Fruit fly (Drosophila melanogaster): ENCODE results near the gene emei.

Gene emei

DNA sequence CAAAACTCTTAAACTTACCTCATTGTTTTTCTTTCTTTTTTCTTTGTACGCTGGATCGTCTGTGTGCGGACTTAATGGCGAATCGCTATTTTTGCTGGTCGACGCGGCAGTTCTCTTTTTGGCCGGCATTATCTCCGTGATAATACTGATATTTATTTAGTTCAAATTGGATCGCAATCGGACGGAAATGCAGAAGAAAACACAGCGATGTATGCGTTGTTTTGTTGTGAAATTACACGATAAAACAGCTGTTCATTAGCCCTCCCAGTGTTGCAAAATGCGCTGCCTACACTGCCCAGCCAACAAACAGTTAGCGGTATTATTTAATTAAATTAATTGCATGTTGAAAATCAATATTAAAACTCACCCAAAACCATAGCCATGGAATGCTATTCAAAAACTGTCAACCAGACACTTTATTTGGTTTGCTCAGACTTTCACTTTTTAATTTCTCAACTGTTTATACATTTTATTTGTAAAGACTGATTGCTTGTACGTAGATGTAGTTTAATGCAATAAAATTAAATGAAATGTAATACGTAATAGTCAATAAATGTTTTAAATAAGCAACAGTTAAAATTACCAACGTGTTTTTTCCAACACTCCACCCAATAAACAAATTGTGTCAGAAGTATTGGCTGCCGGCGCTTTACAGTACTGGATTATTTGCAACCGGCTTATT, 11.4 kb upstream of the emei start, which contains the start of the genes Irbp18 and APP-BP1 (continued):
- TF ChIP-seq pho (GFP tag; optimal IDR thresholded peaks at IDR 0.05) (peak; percentile 96), crol (GFP tag; IDR thresholded peaks at IDR 0.05) (peak; percentile 43; the same call in 1 of the 2 replicates), CG2202 (tag; optimal IDR thresholded peaks at IDR 0.05) (peak; percentile 83), GATAe (GFP tag; conservative IDR thresholded peaks at IDR 0.05) (no peak; the same call in 1 of the 2 replicates), sim (GFP tag; IDR thresholded peaks at IDR 0.05) (peak; percentile 68; the same call in 1 of the 2 replicates), so (GFP tag; IDR thresholded peaks at IDR 0.05) (peak; percentile 91), CG8089 (GFP tag; optimal IDR thresholded peaks at IDR 0.05) (peak; percentile 92), CG7839 (tag; optimal IDR thresholded peaks at IDR 0.05) (peak; percentile 94), HLHmδ (GFP tag; optimal IDR thresholded peaks at IDR 0.05) (no peak), CG8281 (tag; optimal IDR thresholded peaks at IDR 0.05) (peak; percentile 79), CG14441 (GFP tag; IDR thresholded peaks at IDR 0.05) (peak; percentile 87), lbe (GFP tag; optimal IDR thresholded peaks at IDR 0.05) (peak; percentile 92), vfl (GFP tag; optimal IDR thresholded peaks at IDR 0.05) (peak; percentile 93), CG18764 (GFP tag; optimal IDR thresholded peaks at IDR 0.05) (peak; percentile 92), Kr (GFP tag; optimal IDR thresholded peaks at IDR 0.05) (no peak), Hr3 (GFP tag; optimal IDR thresholded peaks at IDR 0.05) (peak; percentile 95), cato (GFP tag; optimal IDR thresholded peaks at IDR 0.05; ENCODE audit: borderline replicate concordance) (peak; percentile 91), CG11398 (GFP tag; optimal IDR thresholded peaks at IDR 0.05) (peak; percentile 83), Atf3 (GFP tag; optimal IDR thresholded peaks at IDR 0.05) (peak; percentile 93), jing (GFP tag; optimal IDR thresholded peaks at IDR 0.05) (peak; percentile 92), CG2199 (GFP tag; IDR thresholded peaks at IDR 0.05) (0 out of 3 replicates have a peak, but pooled peaks have one; percentile 43), pb (GFP tag; optimal IDR thresholded peaks at IDR 0.05) (peak; percentile 81), Blimp-1 (GFP tag; optimal IDR thresholded peaks at IDR 0.05) (peak; percentile 90), pnt (GFP tag; optimal IDR thresholded peaks at IDR 0.05) (peak; percentile 89), ssp (GFP tag; IDR thresholded peaks at IDR 0.05) (peak; percentile 66), cas (GFP tag; IDR thresholded peaks at IDR 0.05) (peak; percentile 32; the same call in 1 of the 2 replicates), CG6175 (GFP tag; IDR thresholded peaks at IDR 0.05) (peak; percentile 61; the same call in 1 of the 3 replicates), aop (GFP tag; IDR thresholded peaks at IDR 0.05) (peak; percentile 53; the same call in 1 of the 2 replicates), usp (GFP tag; optimal IDR thresholded peaks at IDR 0.05) (no peak), Scr (GFP tag; IDR thresholded peaks at IDR 0.05; ENCODE audit: partially characterized antibody) (no peak), CG14710 (tag; optimal IDR thresholded peaks at IDR 0.05) (peak; percentile 94), pzg (GFP tag; optimal IDR thresholded peaks at IDR 0.05) (peak; percentile 53), CG12071 (GFP tag; optimal IDR thresholded peaks at IDR 0.05) (peak; percentile 83), eyg (GFP tag; optimal IDR thresholded peaks at IDR 0.05) (peak; percentile 79), salm (tag; optimal IDR thresholded peaks at IDR 0.05) (peak; percentile 78), sd (tag; optimal IDR thresholded peaks at IDR 0.05) (no peak), al (GFP tag; IDR thresholded peaks at IDR 0.05) (peak; percentile 89), Dref (GFP tag; IDR thresholded peaks at IDR 0.05) (no peak), knrl (GFP tag; IDR thresholded peaks at IDR 0.05; ENCODE audit: partially characterized antibody) (no peak), ac (GFP tag; optimal IDR thresholded peaks at IDR 0.05) (peak; percentile 67), H2.0 (GFP tag; IDR thresholded peaks at IDR 0.05) (peak; percentile 76), unpg (GFP tag; optimal IDR thresholded peaks at IDR 0.05) (peak; percentile 93), Nf-YA (GFP tag; IDR thresholded peaks at IDR 0.05) (peak; percentile 61), CG11247 (GFP tag; IDR thresholded peaks at IDR 0.05) (peak; percentile 88), Sin3A (optimal IDR thresholded peaks at IDR 0.05) (peak; percentile 87), CG7271 (tag; optimal IDR thresholded peaks at IDR 0.05) (peak; percentile 55), gce (GFP tag; IDR thresholded peaks at IDR 0.05) (peak; percentile 71; the same call in 2 of the 3 replicates), CG4617 (GFP tag; optimal IDR thresholded peaks at IDR 0.05; ENCODE audit: borderline replicate concordance) (peak; percentile 93), dimm (GFP tag; IDR thresholded peaks at IDR 0.05) (peak; percentile 59; the same call in 1 of the 2 replicates), Spps (tag; optimal IDR thresholded peaks at IDR 0.05) (peak; percentile 87)
